Fruit fly (Drosophila melanogaster) whole organism, embryonic: Measurements from ENCODE around the gene lobo.
A peak's percentile ranks its signal among the peaks of the same experiment; 100 is the strongest.

Experiments
- Blimp-1 ChIP-seq: fragments of 200-800 bp; sonication (Bioruptor generic); optimal IDR thresholded peaks from 3 replicates; lab custom pipeline; 2018; ENCODE audit warnings: missing biosample characterization, missing genetic modification characterization, mild to moderate bottlenecking, moderate library complexity, missing genetic modification reagents
- CG11504 ChIP-seq: fragments of 200-800 bp; sonication (Bioruptor generic); optimal IDR thresholded peaks from 3 replicates; lab custom pipeline; 2019; ENCODE audit warnings: missing biosample characterization, mild to moderate bottlenecking, missing genetic modification characterization, moderate library complexity
- CG12219 ChIP-seq: fragments of 200-800 bp; sonication (Bioruptor generic); optimal IDR thresholded peaks from 3 replicates; lab custom pipeline; 2018; ENCODE audit warnings: missing biosample characterization, mild to moderate bottlenecking, missing genetic modification characterization
- CG12299 ChIP-seq: fragments of 200-800 bp; sonication (Bioruptor generic); optimal IDR thresholded peaks from 2 replicates; lab custom pipeline; 2018; ENCODE audit warnings: missing biosample characterization, mild to moderate bottlenecking, missing genetic modification characterization
- CG12769 ChIP-seq: fragments of 200-800 bp; sonication (Bioruptor generic); optimal IDR thresholded peaks from 2 replicates; lab custom pipeline; 2019; ENCODE audit warnings: missing biosample characterization, mild to moderate bottlenecking, missing genetic modification characterization, moderate library complexity
- CG14014 ChIP-seq: fragments of 200-800 bp; sonication (Bioruptor generic); IDR thresholded peaks from 2 replicates; pipeline ENCODE4 v1.3.6; 2022; ENCODE audit warnings: missing biosample characterization, missing genetic modification characterization
- CG14710 ChIP-seq: fragments of 200-800 bp; sonication (Bioruptor generic); optimal IDR thresholded peaks from 3 replicates; lab custom pipeline; 2019; ENCODE audit warnings: missing biosample characterization, mild to moderate bottlenecking, missing genetic modification characterization, moderate library complexity
- CG14860 ChIP-seq: fragments of 200-800 bp; sonication (Bioruptor generic); IDR thresholded peaks from 3 replicates; pipeline ENCODE4 v1.3.6; 2022; ENCODE audit warnings: missing biosample characterization, missing genetic modification characterization; ENCODE audit not compliant: partially characterized antibody
- CG15011 ChIP-seq: fragments of 200-800 bp; sonication (Bioruptor generic); optimal IDR thresholded peaks from 3 replicates; lab custom pipeline; 2018; ENCODE audit warnings: missing biosample characterization, mild to moderate bottlenecking, missing genetic modification characterization
- CG1603 ChIP-seq: fragments of 200-800 bp; sonication (Bioruptor generic); optimal IDR thresholded peaks from 2 replicates; lab custom pipeline; 2019; ENCODE audit warnings: missing biosample characterization, mild to moderate bottlenecking, missing genetic modification characterization, moderate library complexity
- CG17328 ChIP-seq: fragments of 200-800 bp; sonication (Bioruptor generic); IDR thresholded peaks from 2 replicates; pipeline ENCODE4 v1.3.6; 2022; ENCODE audit warnings: missing biosample characterization, missing genetic modification characterization
- CG3726 ChIP-seq: fragments of 200-800 bp; sonication (Bioruptor generic); IDR thresholded peaks from 3 replicates; pipeline ENCODE4, ENCODE4 v1.3.6; 2022; ENCODE audit warnings: missing biosample characterization, missing genetic modification characterization
- CG43689 ChIP-seq: fragments of 200-800 bp; sonication (Bioruptor generic); IDR thresholded peaks from 2 replicates; pipeline ENCODE4 v1.3.6; 2022; ENCODE audit warnings: missing biosample characterization, missing genetic modification characterization
- CG5245 ChIP-seq: fragments of 200-800 bp; sonication (Bioruptor generic); optimal IDR thresholded peaks from 3 replicates; lab custom pipeline; 2016; ENCODE audit warnings: missing biosample characterization, missing genetic modification characterization
- CG6272 ChIP-seq: fragments of 200-800 bp; sonication (Bioruptor generic); IDR thresholded peaks from 2 replicates; pipeline ENCODE4 v1.3.6; 2022; ENCODE audit warnings: missing biosample characterization, missing genetic modification characterization
- CG6654 ChIP-seq: fragments of 200-800 bp; sonication (Bioruptor generic); optimal IDR thresholded peaks from 2 replicates; lab custom pipeline; 2017; ENCODE audit warnings: missing biosample characterization, mild to moderate bottlenecking, missing genetic modification characterization
- CG6791 ChIP-seq: fragments of 200-800 bp; sonication (Bioruptor generic); IDR thresholded peaks from 3 replicates; pipeline ENCODE4 v1.3.6; 2022; ENCODE audit warnings: missing biosample characterization, missing genetic modification characterization; ENCODE audit not compliant: partially characterized antibody
- CG6813 ChIP-seq: fragments of 200-800 bp; sonication (Bioruptor generic); optimal IDR thresholded peaks from 2 replicates; lab custom pipeline; 2017; ENCODE audit warnings: missing biosample characterization, missing genetic modification characterization, mild to moderate bottlenecking, moderate library complexity, missing genetic modification reagents
- CG7745 ChIP-seq: fragments of 200-800 bp; sonication (Bioruptor generic); optimal IDR thresholded peaks from 2 replicates; lab custom pipeline; 2018; ENCODE audit warnings: missing biosample characterization, mild to moderate bottlenecking, missing genetic modification characterization, moderate library complexity
- CG8089 ChIP-seq: fragments of 200-800 bp; sonication (Bioruptor generic); optimal IDR thresholded peaks from 3 replicates; lab custom pipeline; 2016; ENCODE audit warnings: missing biosample characterization, missing genetic modification characterization
- Chrac-16 ChIP-seq: fragments of 200-800 bp; sonication (Bioruptor generic); optimal IDR thresholded peaks from 3 replicates; lab custom pipeline; 2016; ENCODE audit warnings: missing biosample characterization, missing genetic modification characterization
- CoRest ChIP-seq: fragments of 200-800 bp; sonication (Bioruptor generic); optimal IDR thresholded peaks from 3 replicates; lab custom pipeline; 2018; ENCODE audit warnings: missing biosample characterization, mild to moderate bottlenecking, missing genetic modification characterization, moderate library complexity
- CrebB ChIP-seq: fragments of 200-800 bp; sonication (Bioruptor generic); optimal IDR thresholded peaks from 3 replicates; lab custom pipeline; 2018; ENCODE audit warnings: missing biosample characterization, mild to moderate bottlenecking, missing genetic modification characterization
- D ChIP-seq, 2 experiments: fragments of 200-800 bp in 1 of 2; fragments of >200 bp in 1 of 2; sonication (Bioruptor generic) in 1 of 2; optimal IDR thresholded peaks; 2 replicates in 1 of 2; 3 replicates in 1 of 2; lab custom pipeline; 2017; ENCODE audit warnings: mild to moderate bottlenecking in 1 of 2, missing biosample characterization in 1 of 2, missing genetic modification characterization in 1 of 2, missing genetic modification reagents in 1 of 2
- Dfd ChIP-seq, 2 experiments: fragments of >200 bp; optimal IDR thresholded peaks; 2 replicates each; lab custom pipeline; 2017; ENCODE audit warnings: missing biosample characterization in 2 of 2, missing genetic modification characterization in 2 of 2
- Dip2 ChIP-seq: fragments of 200-800 bp; sonication (Bioruptor generic); IDR thresholded peaks from 2 replicates; pipeline ENCODE4 v1.3.6; 2022; ENCODE audit warnings: missing biosample characterization, missing genetic modification characterization
- HHEX ChIP-seq: fragments of 200-800 bp; sonication (Bioruptor generic); optimal IDR thresholded peaks from 3 replicates; lab custom pipeline; 2017; ENCODE audit warnings: missing biosample characterization, mild to moderate bottlenecking, missing genetic modification characterization, missing genetic modification reagents
- HLH54F ChIP-seq: fragments of 200-800 bp; sonication (Bioruptor generic); optimal IDR thresholded peaks from 3 replicates; lab custom pipeline; 2016; ENCODE audit warnings: missing biosample characterization, missing genetic modification characterization
- Hr51 ChIP-seq, 2 experiments: fragments of 200-800 bp; sonication (Bioruptor generic); optimal IDR thresholded peaks; 2 replicates in 1 of 2; 3 replicates in 1 of 2; lab custom pipeline; 2016 to 2018; ENCODE audit warnings: missing biosample characterization in 2 of 2, missing genetic modification characterization in 2 of 2, mild to moderate bottlenecking in 1 of 2, moderate library complexity in 1 of 2
- Hr78 ChIP-seq, 2 experiments: fragments of 200-800 bp in 1 of 2; fragments of >200 bp in 1 of 2; sonication (Bioruptor generic) in 1 of 2; optimal IDR thresholded peaks; 2 replicates each; lab custom pipeline; 2017 to 2019; ENCODE audit warnings: missing biosample characterization in 2 of 2, missing genetic modification characterization in 2 of 2, mild to moderate bottlenecking in 1 of 2, moderate library complexity in 1 of 2
- Lpt ChIP-seq: fragments of >200 bp; optimal IDR thresholded peaks from 2 replicates; lab custom pipeline; 2018; ENCODE audit warnings: missing biosample characterization, missing genetic modification characterization
- NC2α ChIP-seq: fragments of 200-800 bp; sonication (Bioruptor generic); optimal IDR thresholded peaks from 2 replicates; lab custom pipeline; 2016; ENCODE audit warnings: missing biosample characterization, missing genetic modification characterization
- NC2β ChIP-seq: fragments of 200-800 bp; sonication (Bioruptor generic); optimal IDR thresholded peaks from 2 replicates; lab custom pipeline; 2016; ENCODE audit warnings: missing biosample characterization, missing genetic modification characterization
- NFAT ChIP-seq: fragments of 200-800 bp; sonication (Bioruptor generic); IDR thresholded peaks from 2 replicates; pipeline ENCODE4 v1.3.6; 2022; ENCODE audit warnings: missing biosample characterization, missing genetic modification characterization
- NK7.1 ChIP-seq: fragments of 200-800 bp; sonication (Bioruptor generic); optimal IDR thresholded peaks from 3 replicates; lab custom pipeline; 2016; ENCODE audit warnings: missing biosample characterization, missing genetic modification characterization
- Neu2 ChIP-seq: fragments of 200-800 bp; sonication (Bioruptor generic); optimal IDR thresholded peaks from 3 replicates; lab custom pipeline; 2016; ENCODE audit warnings: missing biosample characterization, missing genetic modification characterization, borderline replicate concordance
- Nf-YC ChIP-seq: fragments of 200-800 bp; optimal IDR thresholded peaks from 3 replicates; lab custom pipeline; 2019; ENCODE audit warnings: missing biosample characterization, mild to moderate bottlenecking, missing genetic modification characterization, moderate library complexity
- Spps ChIP-seq: fragments of 200-800 bp; sonication (Bioruptor generic); optimal IDR thresholded peaks from 2 replicates; lab custom pipeline; 2018; ENCODE audit warnings: missing biosample characterization, mild to moderate bottlenecking, missing genetic modification characterization
- Xbp1 ChIP-seq: fragments of 200-800 bp; sonication (Bioruptor generic); optimal IDR thresholded peaks from 3 replicates; lab custom pipeline; 2016; ENCODE audit warnings: missing biosample characterization, mild to moderate bottlenecking, missing genetic modification characterization
- abd-A ChIP-seq: fragments of 200-800 bp; sonication (Bioruptor generic); optimal IDR thresholded peaks from 3 replicates; lab custom pipeline; 2019; ENCODE audit warnings: missing biosample characterization, mild to moderate bottlenecking, missing genetic modification characterization, moderate library complexity
- bbx ChIP-seq: fragments of 200-800 bp; sonication (Bioruptor generic); IDR thresholded peaks from 2 replicates; pipeline ENCODE4 v1.3.6; 2022; ENCODE audit warnings: missing biosample characterization, missing genetic modification characterization; ENCODE audit not compliant: partially characterized antibody
- cwo ChIP-seq: fragments of 200-800 bp; sonication (Bioruptor generic); optimal IDR thresholded peaks from 3 replicates; lab custom pipeline; 2017; ENCODE audit warnings: missing biosample characterization, missing genetic modification characterization, mild to moderate bottlenecking, moderate library complexity, missing genetic modification reagents
- dmrt11E ChIP-seq: fragments of 200-800 bp; sonication (Bioruptor generic); optimal IDR thresholded peaks from 3 replicates; lab custom pipeline; 2018; ENCODE audit warnings: missing biosample characterization, mild to moderate bottlenecking, missing genetic modification characterization, moderate library complexity
- hb ChIP-seq: fragments of 200-800 bp; sonication (Bioruptor generic); IDR thresholded peaks from 3 replicates; pipeline ENCODE4 v1.3.6; 2022; ENCODE audit warnings: missing biosample characterization, missing genetic modification characterization; ENCODE audit not compliant: partially characterized antibody
- hbn ChIP-seq: fragments of 200-800 bp; sonication (Bioruptor generic); IDR thresholded peaks from 2 replicates; pipeline ENCODE4 v1.3.6; 2022; ENCODE audit warnings: missing biosample characterization, missing genetic modification characterization; ENCODE audit not compliant: partially characterized antibody
- ranshi ChIP-seq: fragments of 200-800 bp; sonication (Bioruptor generic); IDR thresholded peaks from 2 replicates; pipeline ENCODE4 v1.3.6; 2022; ENCODE audit warnings: missing biosample characterization, missing genetic modification characterization
- slp2 ChIP-seq: fragments of 200-800 bp; sonication (Bioruptor generic); optimal IDR thresholded peaks from 2 replicates; lab custom pipeline; 2016; ENCODE audit warnings: missing biosample characterization, missing genetic modification characterization
- tx ChIP-seq: fragments of 200-800 bp; sonication (Bioruptor generic); optimal IDR thresholded peaks from 2 replicates; lab custom pipeline; 2016; ENCODE audit warnings: missing biosample characterization, missing genetic modification characterization

The lobo gene

DNA sequence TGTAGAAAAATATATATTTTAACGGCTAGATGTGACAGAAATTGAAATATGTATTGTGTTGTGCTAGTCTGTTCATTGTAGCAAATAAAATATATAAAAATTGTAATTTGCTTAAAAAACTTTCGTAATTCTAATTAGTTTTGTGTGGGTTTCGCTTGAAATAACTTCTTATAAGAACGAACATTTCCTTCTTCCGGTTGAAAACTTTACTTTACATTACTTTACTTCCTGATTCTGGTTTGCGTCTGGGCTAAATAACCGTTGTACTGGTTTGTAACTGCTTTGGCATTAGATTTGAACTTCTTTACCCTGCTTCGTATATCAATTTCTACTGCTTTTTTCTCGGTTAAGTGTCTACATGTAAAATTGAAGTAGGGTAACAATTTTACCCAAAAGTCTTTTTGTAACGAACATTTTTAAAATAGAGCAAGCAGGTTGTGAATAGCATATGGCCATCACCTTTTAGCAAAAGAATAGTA, at the start of gene lobo (continued):
- TF ChIP-seq CG6813 (GFP tag; lab: Kevin White, UChicago) (peak; percentile 29), CG17328 (GFP tag; lab: Robert Waterston, UW) (peak; percentile 78), Nf-YC (peak; percentile 33), CG7745 (tag; lab: Kevin White, UChicago) (no peak), Neu2 (GFP tag; lab: Kevin White, UChicago) (no peak), CG14860 (GFP tag; lab: Robert Waterston, UW) (no peak), Spps (no peak), CG3726 (GFP tag; lab: Robert Waterston, UW) (no peak), hbn (GFP tag; lab: Robert Waterston, UW) (no peak), Hr78 (GFP tag; optimal IDR thresholded peaks at IDR 0.05; lab: Kevin White, UChicago) (no peak), D (optimal IDR thresholded peaks at IDR 0.05; lab: Kevin White, UChicago) (no peak), D (GFP tag; optimal IDR thresholded peaks at IDR 0.05; lab: Kevin White, UChicago) (no peak), Dfd (GFP tag; optimal IDR thresholded peaks at IDR 0.05; lab: Kevin White, UChicago) (peak in 1 of 2 experiments; percentile 50), CG6272 (GFP tag; lab: Robert Waterston, UW) (peak; percentile 28; the same call in 1 of the 2 replicates), CG14014 (GFP tag; lab: Robert Waterston, UW) (peak; percentile 78), CG14710 (tag; lab: Kevin White, UChicago) (peak; percentile 69), HLH54F (GFP tag; lab: Kevin White, UChicago) (peak; percentile 52), CG5245 (GFP tag; lab: Kevin White, UChicago) (no peak), CG12299 (tag; lab: Kevin White, UChicago) (peak; percentile 54), CG1603 (tag; lab: Kevin White, UChicago) (peak; percentile 74), slp2 (GFP tag; lab: Kevin White, UChicago) (peak; percentile 59), CG12769 (tag; lab: Kevin White, UChicago) (no peak), CoRest (peak; percentile 83), Hr51 (GFP tag; optimal IDR thresholded peaks at IDR 0.05; lab: Kevin White, UChicago) (peak; percentile 46 to 53), Blimp-1 (GFP tag; lab: Kevin White, UChicago) (no peak), CG43689 (no peak), abd-A (tag; lab: Kevin White, UChicago) (peak; percentile 10), HHEX (GFP tag; lab: Kevin White, UChicago) (peak; percentile 62), NFAT (GFP tag; lab: Robert Waterston, UW) (peak; percentile 77), dmrt11E (tag; lab: Kevin White, UChicago) (peak; percentile 39), CG6791 (GFP tag; lab: Robert Waterston, UW) (no peak), bbx (0 out of 2 replicates have a peak, but pooled peaks have one; percentile 36), hb (no peak), CG15011 (GFP tag; lab: Kevin White, UChicago) (no peak), CG12219 (peak; percentile 17), Xbp1 (GFP tag; lab: Kevin White, UChicago) (peak; percentile 65), Lpt (GFP tag; lab: Kevin White, UChicago) (no peak), tx (GFP tag; lab: Kevin White, UChicago) (peak; percentile 38), CG6654 (GFP tag; lab: Kevin White, UChicago) (peak; percentile 8), NC2β (peak; percentile 67), ranshi (GFP tag; lab: Robert Waterston, UW) (no peak), NC2α (no peak), Chrac-16 (GFP tag; lab: Kevin White, UChicago) (peak; percentile 1), Dip2 (GFP tag; lab: Robert Waterston, UW) (no peak), CG11504 (peak; percentile 60), NK7.1 (GFP tag; lab: Kevin White, UChicago) (peak; percentile 69), cwo (GFP tag; lab: Kevin White, UChicago) (no peak), CrebB (tag; lab: Kevin White, UChicago) (peak; percentile 73), CG8089 (peak; percentile 69)
